Worm (Caenorhabditis elegans) whole organism, L4 larva: ENCODE data around the gene sre-1.

Source experiments
- D1046.2 ChIP-seq: fragments of 200-800 bp; sonication (Bioruptor generic); IDR thresholded peaks from 2 replicates; pipeline ENCODE4 v1.3.6; 2022; ENCODE audit warnings: missing genetic modification characterization, missing compliant biosample characterization
- T26A8.4 ChIP-seq: fragments of 200-800 bp; sonication (Bioruptor generic); IDR thresholded peaks from 2 replicates; pipeline ENCODE4 v1.3.6; 2022; ENCODE audit warnings: missing genetic modification characterization, missing compliant biosample characterization
- Y48G9A.11 ChIP-seq: fragments of 200-800 bp; sonication (Bioruptor generic); IDR thresholded peaks from 2 replicates; pipeline ENCODE4 v1.3.6; 2022; ENCODE audit warnings: missing genetic modification reagents, missing genetic modification characterization, missing compliant biosample characterization
- Y75B8A.6 ChIP-seq: fragments of 200-800 bp; sonication (Bioruptor generic); IDR thresholded peaks from 2 replicates; pipeline ENCODE4 v1.3.6; 2022; ENCODE audit warnings: missing genetic modification reagents, missing genetic modification characterization, missing compliant biosample characterization
- aha-1 ChIP-seq: fragments of 150-350 bp; peaks from one replicate; lab custom pipeline; 2014; ENCODE audit warnings: missing biosample characterization, missing genetic modification characterization
- ama-1 ChIP-seq: fragments of 150-350 bp; optimal IDR thresholded peaks from 2 replicates; lab custom pipeline; 2014; ENCODE audit warnings: inconsistent platforms, mixed read lengths
- attf-4 ChIP-seq: sonication (generic microtip); optimal IDR thresholded peaks from 3 replicates; lab custom pipeline; 2017; ENCODE audit warnings: missing biosample characterization, missing genetic modification characterization
- ceh-32 ChIP-seq: sonication (generic microtip); optimal IDR thresholded peaks from 2 replicates; lab custom pipeline; 2016; ENCODE audit warnings: mild to moderate bottlenecking, missing genetic modification characterization, missing compliant biosample characterization; ENCODE audit not compliant: poor library complexity
- ctbp-1 ChIP-seq: fragments of 200-800 bp; sonication (Bioruptor generic); IDR thresholded peaks from 2 replicates; pipeline ENCODE4 v1.3.6; 2022; ENCODE audit warnings: missing genetic modification reagents, missing genetic modification characterization, missing compliant biosample characterization
- daf-16 ChIP-seq, 3 experiments: sonication (generic microtip); optimal IDR thresholded peaks; 2 replicates each; lab custom pipeline; 2016 to 2017; ENCODE audit warnings: missing genetic modification characterization in 3 of 3, missing genetic modification reagents in 3 of 3, mild to moderate bottlenecking in 2 of 3, missing compliant biosample characterization in 2 of 3, missing biosample characterization in 1 of 3, moderate library complexity in 1 of 3
- daf-19 ChIP-seq: fragments of 200-800 bp; sonication (Bioruptor generic); conservative IDR thresholded peaks from 2 replicates; pipeline ENCODE4 v1.3.6; 2022; ENCODE audit warnings: missing genetic modification characterization, missing compliant biosample characterization
- dmd-6 ChIP-seq: fragments of 200-800 bp; sonication (Bioruptor generic); IDR thresholded peaks from 2 replicates; pipeline ENCODE4 v1.3.6; 2022; ENCODE audit warnings: missing genetic modification reagents, missing genetic modification characterization, missing compliant biosample characterization
- dmd-9 ChIP-seq: fragments of 200-800 bp; sonication (Bioruptor generic); IDR thresholded peaks from 2 replicates; pipeline ENCODE4 v1.3.6; 2022; ENCODE audit warnings: missing genetic modification reagents, missing genetic modification characterization, missing compliant biosample characterization
- dpl-1 ChIP-seq: fragments of 150-350 bp; optimal IDR thresholded peaks from 2 replicates; lab custom pipeline; 2014; ENCODE audit warnings: missing biosample characterization, missing genetic modification reagents, missing genetic modification characterization
- duxl-1 ChIP-seq: sonication (generic microtip); optimal IDR thresholded peaks from 2 replicates; lab custom pipeline; 2016; ENCODE audit warnings: mild to moderate bottlenecking, missing genetic modification characterization, moderate library complexity, missing compliant biosample characterization; ENCODE audit not compliant: poor library complexity
- dve-1 ChIP-seq: sonication (generic microtip); optimal IDR thresholded peaks from 2 replicates; lab custom pipeline; 2017; ENCODE audit warnings: antibody characterized with exemption, mild to moderate bottlenecking, missing genetic modification characterization, missing compliant biosample characterization; ENCODE audit not compliant: insufficient read depth
- egl-27 ChIP-seq: sonication (generic microtip); optimal IDR thresholded peaks from 3 replicates; lab custom pipeline; 2017; ENCODE audit warnings: missing biosample characterization, missing genetic modification reagents, missing genetic modification characterization
- gei-8 ChIP-seq: fragments of 200-800 bp; sonication (Bioruptor generic); optimal IDR thresholded peaks from 2 replicates; lab custom pipeline; 2018; ENCODE audit warnings: mild to moderate bottlenecking, missing genetic modification characterization, missing compliant biosample characterization
- hif-1 ChIP-seq, 2 experiments: sonication (generic microtip); optimal IDR thresholded peaks; 2 replicates each; lab custom pipeline; 2016 to 2017; ENCODE audit warnings: missing compliant biosample characterization in 2 of 2, missing genetic modification characterization in 2 of 2, missing genetic modification reagents in 2 of 2, missing genotype in 2 of 2, mild to moderate bottlenecking in 1 of 2
- hlh-11 ChIP-seq: fragments of 200-800 bp; sonication (Bioruptor generic); optimal IDR thresholded peaks from 2 replicates; lab custom pipeline; 2018; ENCODE audit warnings: mild to moderate bottlenecking, missing genetic modification characterization, missing compliant biosample characterization
- hlh-30 ChIP-seq: sonication (generic microtip); optimal IDR thresholded peaks from 2 replicates; lab custom pipeline; 2017; ENCODE audit warnings: antibody characterized with exemption, mild to moderate bottlenecking, missing genetic modification characterization, missing compliant biosample characterization; ENCODE audit not compliant: insufficient read depth
- jun-1 ChIP-seq: fragments of 150-350 bp; optimal IDR thresholded peaks from 2 replicates; lab custom pipeline; 2014; ENCODE audit warnings: missing biosample characterization, missing genetic modification reagents, missing genetic modification characterization
- lin-38 ChIP-seq: fragments of 200-800 bp; sonication (Bioruptor generic); IDR thresholded peaks from 2 replicates; pipeline ENCODE4 v1.3.6; 2022; ENCODE audit warnings: missing genetic modification reagents, missing genetic modification characterization, missing compliant biosample characterization
- lin-39 ChIP-seq: fragments of 150-350 bp; optimal IDR thresholded peaks from 2 replicates; lab custom pipeline; 2014; ENCODE audit warnings: missing biosample characterization, missing genetic modification reagents, missing genetic modification characterization
- lir-3 ChIP-seq: sonication (generic microtip); optimal IDR thresholded peaks from 2 replicates; lab custom pipeline; 2016; ENCODE audit warnings: mild to moderate bottlenecking, missing genetic modification characterization, missing compliant biosample characterization
- lsy-2 ChIP-seq, 2 experiments: fragments of 150-350 bp in 1 of 2; sonication (generic microtip) in 1 of 2; optimal IDR thresholded peaks; 2 replicates each; lab custom pipeline; 2014 to 2017; ENCODE audit warnings: missing biosample characterization in 2 of 2, missing genetic modification characterization in 2 of 2
- madf-5 ChIP-seq, 2 experiments: fragments of 200-800 bp; sonication (Bioruptor generic); IDR thresholded peaks; 2 replicates each; pipeline ENCODE4 v1.3.6; 2022; ENCODE audit warnings: missing compliant biosample characterization in 2 of 2, missing genetic modification characterization in 2 of 2
- madf-9 ChIP-seq: fragments of 200-800 bp; sonication (Bioruptor generic); conservative IDR thresholded peaks from 2 replicates; pipeline ENCODE4 v1.3.6; 2022; ENCODE audit warnings: missing genetic modification reagents, missing genetic modification characterization, missing compliant biosample characterization
- mdl-1 ChIP-seq, 2 experiments: fragments of 150-350 bp in 1 of 2; sonication (generic microtip) in 1 of 2; optimal IDR thresholded peaks; 2 replicates each; lab custom pipeline; 2014 to 2017; ENCODE audit warnings: missing biosample characterization in 2 of 2, missing genetic modification characterization in 2 of 2
- mes-2 ChIP-seq: sonication (generic microtip); optimal IDR thresholded peaks from 2 replicates; lab custom pipeline; 2016; ENCODE audit warnings: missing genotype, mild to moderate bottlenecking, missing genetic modification characterization, missing compliant biosample characterization; ENCODE audit not compliant: poor library complexity, severe bottlenecking
- mxl-3 ChIP-seq: fragments of 200-800 bp; sonication (Bioruptor generic); optimal IDR thresholded peaks from 2 replicates; lab custom pipeline; 2018; ENCODE audit warnings: mild to moderate bottlenecking, missing genetic modification characterization, missing compliant biosample characterization
- nhr-102 ChIP-seq: sonication (generic microtip); optimal IDR thresholded peaks from 2 replicates; lab custom pipeline; 2016; ENCODE audit warnings: mild to moderate bottlenecking, missing genetic modification characterization, moderate library complexity, missing compliant biosample characterization
- nhr-25 ChIP-seq: sonication (generic microtip); optimal IDR thresholded peaks from 2 replicates; lab custom pipeline; 2017; ENCODE audit warnings: missing genetic modification characterization, mild to moderate bottlenecking, missing compliant biosample characterization, antibody characterized with exemption, moderate library complexity, borderline replicate concordance; ENCODE audit not compliant: insufficient read depth
- nhr-28 ChIP-seq: fragments of 150-350 bp; optimal IDR thresholded peaks from 2 replicates; lab custom pipeline; 2014; ENCODE audit warnings: missing biosample characterization, missing genetic modification characterization
- nhr-48 ChIP-seq: sonication (generic microtip); optimal IDR thresholded peaks from 2 replicates; lab custom pipeline; 2016; ENCODE audit warnings: mild to moderate bottlenecking, missing genetic modification characterization, missing compliant biosample characterization
- nhr-77 ChIP-seq: fragments of 150-350 bp; optimal IDR thresholded peaks from 2 replicates; lab custom pipeline; 2014; ENCODE audit warnings: missing biosample characterization, missing genetic modification characterization
- pha-4 ChIP-seq, 2 experiments: fragments of 150-350 bp in 1 of 2; fragments of 200-800 bp in 1 of 2; sonication (Bioruptor generic) in 1 of 2; IDR thresholded peaks in 1 of 2; optimal IDR thresholded peaks in 1 of 2; 2 replicates each; pipeline versions ENCODE4 v1.3.6 to Lab custom; 2014 to 2022; ENCODE audit warnings: missing genetic modification characterization in 2 of 2, missing genetic modification reagents in 2 of 2, missing biosample characterization in 1 of 2, missing compliant biosample characterization in 1 of 2
- php-3 ChIP-seq: fragments of 200-800 bp; sonication (Bioruptor generic); IDR thresholded peaks from 2 replicates; pipeline ENCODE4 v1.3.6; 2022; ENCODE audit warnings: missing genetic modification reagents, missing genetic modification characterization, missing compliant biosample characterization
- rbr-2 ChIP-seq: sonication (generic microtip); optimal IDR thresholded peaks from 2 replicates; lab custom pipeline; 2016; ENCODE audit warnings: missing genotype, missing genetic modification characterization, missing compliant biosample characterization
- saeg-2 ChIP-seq: fragments of 200-800 bp; sonication (Bioruptor generic); IDR thresholded peaks from 2 replicates; pipeline ENCODE4 v1.3.6; 2022; ENCODE audit warnings: missing genetic modification reagents, missing genetic modification characterization, missing compliant biosample characterization
- zfp-2 ChIP-seq: sonication (generic microtip); optimal IDR thresholded peaks from 2 replicates; lab custom pipeline; 2016; ENCODE audit warnings: mild to moderate bottlenecking, missing genetic modification characterization, missing compliant biosample characterization
- zfp-3 ChIP-seq: fragments of 200-800 bp; sonication (Bioruptor generic); conservative IDR thresholded peaks from 2 replicates; pipeline ENCODE4 v1.3.6; 2022; ENCODE audit warnings: missing genetic modification reagents, missing genetic modification characterization, missing compliant biosample characterization
- zip-2 ChIP-seq: fragments of 150-350 bp; optimal IDR thresholded peaks from 2 replicates; lab custom pipeline; 2014; ENCODE audit warnings: missing biosample characterization, missing genetic modification characterization
- ztf-7 ChIP-seq: fragments of 150-350 bp; optimal IDR thresholded peaks from 2 replicates; lab custom pipeline; 2014; ENCODE audit warnings: missing biosample characterization, missing genetic modification characterization

Gene sre-1

ce11 chrII:7755116-7755571, 45.6 kb downstream of the sre-1 start, which contains the start of the genes B0228.6 and B0228.1:
Gene B0228.6 (minus strand): TSS chrII:7755166.
Gene B0228.1 (plus strand): TSS chrII:7755343.
- no peak for TF ChIP-seq Y48G9A.11 (GFP tag; lab: Robert Waterston, UW)
- no peak for TF ChIP-seq aha-1 (tag; lab: Kevin White, UChicago)
- 0 out of 2 replicates have a peak, but pooled peaks have one; percentile 24 for TF ChIP-seq ctbp-1 (GFP tag; lab: Robert Waterston, UW)
- TF ChIP-seq lsy-2 (tag; optimal IDR thresholded peaks at IDR 0.05; lab: Kevin White, UChicago) = no peak
- TF ChIP-seq hif-1 (tag; optimal IDR thresholded peaks at IDR 0.05; lab: Kevin White, UChicago) = no peak
- TF ChIP-seq lin-39 (tag; lab: Kevin White, UChicago) = no peak
- TF ChIP-seq ceh-32 = no peak
- TF ChIP-seq dmd-6 (GFP tag; lab: Robert Waterston, UW) = no peak
- no peak for TF ChIP-seq egl-27
- no peak for TF ChIP-seq zfp-2 (tag; lab: Kevin White, UChicago)
- no peak for TF ChIP-seq nhr-48
- TF ChIP-seq ama-1 (lab: Kevin White, UChicago) = no peak
- no peak for TF ChIP-seq saeg-2 (GFP tag; lab: Robert Waterston, UW)
- peak in 1 of 2 experiments; percentile 6 for TF ChIP-seq mdl-1 (tag; optimal IDR thresholded peaks at IDR 0.05; lab: Kevin White, UChicago)

DNA sequence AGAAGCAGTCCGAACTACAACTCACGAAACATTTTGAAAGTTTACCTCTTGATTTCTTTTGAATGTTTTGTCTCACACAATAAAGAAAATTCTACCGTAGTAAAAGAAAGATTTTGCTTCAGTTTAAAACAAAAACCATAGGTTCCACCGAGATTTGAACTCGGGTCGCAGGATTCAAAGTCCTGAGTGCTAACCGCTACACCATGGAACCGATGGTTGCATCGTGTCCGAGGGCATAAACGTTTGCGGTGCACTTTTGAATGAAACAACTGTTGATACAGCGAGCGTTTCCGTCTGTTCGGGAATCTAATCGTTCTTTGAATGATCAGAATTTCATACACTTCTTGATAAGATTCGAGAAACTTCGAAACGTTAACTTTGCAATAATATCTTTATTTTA, 47.3 kb downstream of the sre-1 start:
- TF ChIP-seq ztf-7 (tag; lab: Kevin White, UChicago) = no peak
- TF ChIP-seq dpl-1 = peak; percentile 34
- TF ChIP-seq Y48G9A.11 (GFP tag; lab: Robert Waterston, UW) = peak; percentile 72
- peak; percentile 49 for TF ChIP-seq nhr-77
- TF ChIP-seq daf-16 (GFP tag; optimal IDR thresholded peaks at IDR 0.05; lab: Kevin White, UChicago) = peak; percentile 44 to 62
- peak; percentile 87 for TF ChIP-seq daf-16 (tag; optimal IDR thresholded peaks at IDR 0.05; lab: Kevin White, UChicago)
- peak; percentile 75 for TF ChIP-seq T26A8.4
- peak; percentile 69 for TF ChIP-seq hlh-30
- TF ChIP-seq nhr-48 = peak; percentile 68
- TF ChIP-seq dmd-9 (GFP tag; lab: Robert Waterston, UW) = 0 out of 2 replicates have a peak, but pooled peaks have one; percentile 34
- TF ChIP-seq D1046.2 = 0 out of 2 replicates have a peak, but pooled peaks have one; percentile 67
- peak; percentile 5 for TF ChIP-seq gei-8 (GFP tag; lab: Kevin White, UChicago)
- TF ChIP-seq rbr-2 (tag; lab: Kevin White, UChicago) = peak; percentile 34
- no peak for TF ChIP-seq lin-39 (tag; lab: Kevin White, UChicago)
- peak in 1 of 2 experiments; percentile 46 for TF ChIP-seq mdl-1 (tag; optimal IDR thresholded peaks at IDR 0.05; lab: Kevin White, UChicago)
- TF ChIP-seq madf-5 (GFP tag; IDR thresholded peaks at IDR 0.05; lab: Robert Waterston, UW) = peak in 1 of 2 experiments; percentile 59; a peak in 1 of 4 replicates
- TF ChIP-seq Y75B8A.6 (GFP tag; lab: Robert Waterston, UW) = 0 out of 2 replicates have a peak, but pooled peaks have one; percentile 14
- peak in 1 of 2 experiments; percentile 74 for TF ChIP-seq lsy-2 (tag; optimal IDR thresholded peaks at IDR 0.05; lab: Kevin White, UChicago)
- TF ChIP-seq daf-19 (GFP tag; lab: Robert Waterston, UW) = 0 out of 2 replicates have a peak, but pooled peaks have one; percentile 40
- no peak for TF ChIP-seq zfp-2 (tag; lab: Kevin White, UChicago)
- peak in 1 of 2 experiments; percentile 23 for TF ChIP-seq hif-1 (tag; optimal IDR thresholded peaks at IDR 0.05; lab: Kevin White, UChicago)
- peak; percentile 60 for TF ChIP-seq nhr-25
- peak; percentile 44; the same call in 1 of the 2 replicates for TF ChIP-seq php-3 (GFP tag; lab: Robert Waterston, UW)
- TF ChIP-seq mxl-3 (GFP tag; lab: Kevin White, UChicago) = no peak
- TF ChIP-seq hlh-11 (tag; lab: Kevin White, UChicago) = peak; percentile 86
- peak; percentile 70 for TF ChIP-seq nhr-28 (tag; lab: Kevin White, UChicago)
- TF ChIP-seq zip-2 (tag; lab: Kevin White, UChicago) = peak; percentile 59
- peak; percentile 65 for TF ChIP-seq nhr-102 (tag; lab: Kevin White, UChicago)
- TF ChIP-seq pha-4 (GFP tag; IDR thresholded peaks at IDR 0.05; lab: Robert Waterston, UW) = peak; percentile 72
- TF ChIP-seq pha-4 (tag; optimal IDR thresholded peaks at IDR 0.05; lab: Kevin White, UChicago) = no peak
- peak; percentile 83 for TF ChIP-seq dve-1 (tag; lab: Kevin White, UChicago)
- peak; percentile 62 for TF ChIP-seq zfp-3 (GFP tag; lab: Robert Waterston, UW)
- TF ChIP-seq mes-2 (tag; lab: Kevin White, UChicago) = peak; percentile 78
- peak; percentile 69; the same call in 1 of the 2 replicates for TF ChIP-seq lin-38 (GFP tag; lab: Robert Waterston, UW)
- TF ChIP-seq jun-1 (tag; lab: Kevin White, UChicago) = no peak
- TF ChIP-seq madf-9 (GFP tag; lab: Robert Waterston, UW) = peak; percentile 36; the same call in 1 of the 2 replicates
- TF ChIP-seq duxl-1 (tag; lab: Kevin White, UChicago) = peak; percentile 6
- TF ChIP-seq attf-4 (tag; lab: Kevin White, UChicago) = no peak
- TF ChIP-seq lir-3 (tag; lab: Kevin White, UChicago) = peak; percentile 22
